Fruit fly (Drosophila melanogaster) whole organism, embryonic: ENCODE data around the gene CG10347.

Experiments used
- Abd-B ChIP-seq: fragments of 200-800 bp; sonication (Bioruptor generic); optimal IDR thresholded peaks from 2 replicates; lab custom pipeline; 2018; ENCODE audit warnings: missing biosample characterization, mild to moderate bottlenecking, missing genetic modification characterization, moderate library complexity
- BtbVII ChIP-seq: fragments of 200-800 bp; sonication (Bioruptor generic); optimal IDR thresholded peaks from 3 replicates; lab custom pipeline; 2017; ENCODE audit warnings: missing biosample characterization, mild to moderate bottlenecking, missing genetic modification characterization
- Bteb2 ChIP-seq: fragments of 200-800 bp; sonication (Bioruptor generic); optimal IDR thresholded peaks from 2 replicates; lab custom pipeline; 2016; ENCODE audit warnings: missing biosample characterization, missing genetic modification characterization
- CG12219 ChIP-seq: fragments of 200-800 bp; sonication (Bioruptor generic); optimal IDR thresholded peaks from 3 replicates; lab custom pipeline; 2018; ENCODE audit warnings: missing biosample characterization, mild to moderate bottlenecking, missing genetic modification characterization
- CG13424 ChIP-seq: fragments of 200-800 bp; sonication (Bioruptor generic); optimal IDR thresholded peaks from 2 replicates; lab custom pipeline; 2019; ENCODE audit warnings: missing biosample characterization, mild to moderate bottlenecking, missing genetic modification characterization, moderate library complexity
- CG14441 ChIP-seq: fragments of 200-800 bp; sonication (Bioruptor generic); IDR thresholded peaks from 2 replicates; pipeline ENCODE4 v1.3.6; 2022; ENCODE audit warnings: missing biosample characterization, missing genetic modification characterization
- CG3065 ChIP-seq: fragments of 200-800 bp; sonication (Bioruptor generic); optimal IDR thresholded peaks from 2 replicates; lab custom pipeline; 2016; ENCODE audit warnings: missing biosample characterization, missing genetic modification characterization
- CG34376 ChIP-seq: fragments of 200-800 bp; sonication (Bioruptor generic); optimal IDR thresholded peaks from 2 replicates; lab custom pipeline; 2018; ENCODE audit warnings: missing biosample characterization, mild to moderate bottlenecking, missing genetic modification characterization
- CG3995 ChIP-seq: fragments of 200-800 bp; sonication (Bioruptor generic); optimal IDR thresholded peaks from 3 replicates; lab custom pipeline; 2016; ENCODE audit warnings: missing biosample characterization, missing genetic modification characterization
- CG42726 ChIP-seq: fragments of 200-800 bp; sonication (Bioruptor generic); IDR thresholded peaks from 2 replicates; pipeline ENCODE4 v1.3.6; 2022; ENCODE audit warnings: missing biosample characterization, missing genetic modification characterization; ENCODE audit not compliant: partially characterized antibody
- CG6683 ChIP-seq: fragments of 200-800 bp; sonication (Bioruptor generic); optimal IDR thresholded peaks from 2 replicates; lab custom pipeline; 2017; ENCODE audit warnings: missing biosample characterization, mild to moderate bottlenecking, missing genetic modification characterization, missing genetic modification reagents
- CG7372 ChIP-seq: fragments of 200-800 bp; sonication (Bioruptor generic); IDR thresholded peaks from 2 replicates; pipeline ENCODE4 v1.3.6; 2022; ENCODE audit warnings: missing biosample characterization, missing genetic modification characterization
- CTCF ChIP-seq: fragments of 200-800 bp; sonication (Bioruptor generic); optimal IDR thresholded peaks from 2 replicates; lab custom pipeline; 2017; ENCODE audit warnings: missing biosample characterization, mild to moderate bottlenecking, missing genetic modification characterization, moderate library complexity
- CkIIα-i1 ChIP-seq: fragments of 200-800 bp; sonication (Bioruptor generic); IDR thresholded peaks from 2 replicates; pipeline ENCODE4 v1.3.6; 2022; ENCODE audit warnings: missing biosample characterization, missing genetic modification characterization
- Dip2 ChIP-seq: fragments of 200-800 bp; sonication (Bioruptor generic); IDR thresholded peaks from 2 replicates; pipeline ENCODE4 v1.3.6; 2022; ENCODE audit warnings: missing biosample characterization, missing genetic modification characterization
- Dll ChIP-seq: fragments of 200-800 bp; sonication (Bioruptor generic); IDR thresholded peaks from 4 replicates; pipeline ENCODE4 v1.3.6; 2022; ENCODE audit warnings: missing biosample characterization, missing genetic modification characterization; ENCODE audit not compliant: partially characterized antibody
- Doc2 ChIP-seq: fragments of 200-800 bp; sonication (Bioruptor generic); IDR thresholded peaks from 2 replicates; pipeline ENCODE4 v1.3.6; 2022; ENCODE audit warnings: missing biosample characterization, missing genetic modification characterization
- HLHmδ ChIP-seq: fragments of 200-800 bp; sonication (Bioruptor generic); optimal IDR thresholded peaks from 2 replicates; lab custom pipeline; 2018; ENCODE audit warnings: missing biosample characterization, mild to moderate bottlenecking, missing genetic modification characterization, moderate library complexity
- Hsf ChIP-seq: fragments of 200-800 bp; sonication (Bioruptor generic); optimal IDR thresholded peaks from 3 replicates; lab custom pipeline; 2016; ENCODE audit warnings: missing biosample characterization, missing genetic modification characterization
- Lhr ChIP-seq: fragments of 200-800 bp; sonication (Bioruptor generic); optimal IDR thresholded peaks from 3 replicates; lab custom pipeline; 2017; ENCODE audit warnings: mild to moderate bottlenecking, missing biosample characterization, missing genetic modification reagents, missing genetic modification characterization
- MBD-R2 ChIP-seq: fragments of 200-800 bp; sonication (Bioruptor generic); IDR thresholded peaks from 2 replicates; pipeline ENCODE4 v1.3.6; 2022; ENCODE audit warnings: missing biosample characterization, missing genetic modification characterization
- MTF-1 ChIP-seq: fragments of 200-800 bp; sonication (Bioruptor generic); optimal IDR thresholded peaks from 2 replicates; lab custom pipeline; 2018; ENCODE audit warnings: missing biosample characterization, mild to moderate bottlenecking, missing genetic modification characterization, borderline replicate concordance
- Med ChIP-seq: fragments of 200-800 bp; sonication (Bioruptor generic); peaks from one replicate; lab custom pipeline; 2016; ENCODE audit warnings: missing biosample characterization, missing genetic modification characterization, mild to moderate bottlenecking, inconsistent platforms, moderate library complexity
- Myb ChIP-seq: fragments of 200-800 bp; sonication (Bioruptor generic); optimal IDR thresholded peaks from 2 replicates; lab custom pipeline; 2016; ENCODE audit warnings: missing biosample characterization, missing genetic modification characterization
- NFAT ChIP-seq: fragments of 200-800 bp; sonication (Bioruptor generic); IDR thresholded peaks from 2 replicates; pipeline ENCODE4 v1.3.6; 2022; ENCODE audit warnings: missing biosample characterization, missing genetic modification characterization
- NfI ChIP-seq: fragments of 200-800 bp; sonication (Bioruptor generic); optimal IDR thresholded peaks from 3 replicates; lab custom pipeline; 2018; ENCODE audit warnings: missing biosample characterization, mild to moderate bottlenecking, missing genetic modification characterization, moderate library complexity
- Oaz ChIP-seq: fragments of 200-800 bp; sonication (Bioruptor generic); IDR thresholded peaks from 2 replicates; pipeline ENCODE4 v1.3.6; 2022; ENCODE audit warnings: missing biosample characterization, missing genetic modification characterization
- Oli ChIP-seq: fragments of 200-800 bp; sonication (Bioruptor generic); optimal IDR thresholded peaks from 2 replicates; lab custom pipeline; 2018; ENCODE audit warnings: missing biosample characterization, mild to moderate bottlenecking, missing genetic modification characterization, moderate library complexity
- Opbp ChIP-seq: fragments of 200-800 bp; sonication (Bioruptor generic); IDR thresholded peaks from 3 replicates; pipeline ENCODE4 v1.3.6; 2022; ENCODE audit warnings: missing biosample characterization, missing genetic modification characterization; ENCODE audit not compliant: partially characterized antibody
- Pdp1 ChIP-seq, 2 experiments: fragments of 200-800 bp; sonication (Bioruptor generic); optimal IDR thresholded peaks; 3 replicates each; lab custom pipeline; 2016; ENCODE audit warnings: missing biosample characterization in 2 of 2, missing genetic modification characterization in 2 of 2, mild to moderate bottlenecking in 1 of 2, moderate library complexity in 1 of 2
- Ravus ChIP-seq: fragments of 200-800 bp; sonication (Bioruptor generic); IDR thresholded peaks from 2 replicates; pipeline ENCODE4 v1.3.6; 2022; ENCODE audit warnings: missing biosample characterization, missing genetic modification characterization
- ap ChIP-seq: fragments of 200-800 bp; sonication (Bioruptor generic); IDR thresholded peaks from 2 replicates; pipeline ENCODE4 v1.3.6; 2022; ENCODE audit warnings: missing biosample characterization, missing genetic modification characterization
- bigmax ChIP-seq: fragments of 200-800 bp; sonication (Bioruptor generic); optimal IDR thresholded peaks from 2 replicates; lab custom pipeline; 2018; ENCODE audit warnings: missing biosample characterization, mild to moderate bottlenecking, missing genetic modification characterization
- danr ChIP-seq: fragments of 200-800 bp; sonication (Bioruptor generic); IDR thresholded peaks from 2 replicates; pipeline ENCODE4 v1.3.6; 2022; ENCODE audit warnings: missing biosample characterization, missing genetic modification characterization
- dmrt11E ChIP-seq: fragments of 200-800 bp; sonication (Bioruptor generic); optimal IDR thresholded peaks from 3 replicates; lab custom pipeline; 2018; ENCODE audit warnings: missing biosample characterization, mild to moderate bottlenecking, missing genetic modification characterization, moderate library complexity
- dpn ChIP-seq, 2 experiments: fragments of 200-800 bp; sonication (Bioruptor generic); optimal IDR thresholded peaks; 3 replicates each; lab custom pipeline; 2016; ENCODE audit warnings: missing biosample characterization in 2 of 2, missing genetic modification characterization in 2 of 2
- fd102C ChIP-seq: fragments of 200-800 bp; sonication (Bioruptor generic); optimal IDR thresholded peaks from 2 replicates; lab custom pipeline; 2018; ENCODE audit warnings: missing biosample characterization, mild to moderate bottlenecking, missing genetic modification characterization, moderate library complexity
- fd96Cb ChIP-seq: fragments of 200-800 bp; sonication (Bioruptor generic); optimal IDR thresholded peaks from 2 replicates; lab custom pipeline; 2018; ENCODE audit warnings: missing biosample characterization, mild to moderate bottlenecking, missing genetic modification characterization, moderate library complexity
- gsb ChIP-seq: fragments of 200-800 bp; sonication (Bioruptor generic); IDR thresholded peaks from 2 replicates; pipeline ENCODE4 v1.3.6; 2022; ENCODE audit warnings: missing biosample characterization, missing genetic modification characterization
- jumu ChIP-seq: fragments of 200-800 bp; sonication (Bioruptor generic); optimal IDR thresholded peaks from 3 replicates; lab custom pipeline; 2016; ENCODE audit warnings: missing biosample characterization, missing genetic modification characterization
- lilli ChIP-seq: fragments of 200-800 bp; sonication (Bioruptor generic); optimal IDR thresholded peaks from 3 replicates; lab custom pipeline; 2016; ENCODE audit warnings: missing biosample characterization, missing genetic modification characterization
- odd ChIP-seq: fragments of 200-800 bp; sonication (Bioruptor generic); optimal IDR thresholded peaks from 2 replicates; lab custom pipeline; 2017; ENCODE audit warnings: missing biosample characterization, mild to moderate bottlenecking, missing genetic modification characterization
- p53 ChIP-seq: fragments of 200-800 bp; sonication (Bioruptor generic); optimal IDR thresholded peaks from 2 replicates; lab custom pipeline; 2016; ENCODE audit warnings: missing biosample characterization, missing genetic modification characterization
- pan ChIP-seq, 4 experiments: fragments of >200 bp in 3 of 4; fragments of 200-800 bp in 1 of 4; sonication (Bioruptor generic) in 1 of 4; optimal IDR thresholded peaks in 3 of 4; IDR thresholded peaks in 1 of 4; 2 replicates each; pipeline versions ENCODE4 v1.3.6 to Lab custom; 2017 to 2022; ENCODE audit warnings: missing biosample characterization in 2 of 4, missing genetic modification characterization in 2 of 4, mixed read lengths in 1 of 4
- run ChIP-seq: fragments of 200-800 bp; sonication (Bioruptor generic); optimal IDR thresholded peaks from 3 replicates; lab custom pipeline; 2018; ENCODE audit warnings: missing biosample characterization, mild to moderate bottlenecking, missing genetic modification characterization
- sim ChIP-seq: fragments of 200-800 bp; sonication (Bioruptor generic); IDR thresholded peaks from 2 replicates; pipeline ENCODE4 v1.3.6; 2022; ENCODE audit warnings: missing biosample characterization, missing genetic modification characterization
- tap ChIP-seq: fragments of 200-800 bp; optimal IDR thresholded peaks from 3 replicates; lab custom pipeline; 2019; ENCODE audit warnings: missing biosample characterization, mild to moderate bottlenecking, missing genetic modification characterization, moderate library complexity
- tio ChIP-seq: fragments of 200-800 bp; sonication (Bioruptor generic); optimal IDR thresholded peaks from 2 replicates; lab custom pipeline; 2017; ENCODE audit warnings: missing biosample characterization, missing genetic modification characterization, inconsistent platforms
- usp ChIP-seq: fragments of >200 bp; optimal IDR thresholded peaks from 2 replicates; lab custom pipeline; 2017; ENCODE audit warnings: missing biosample characterization, missing genetic modification characterization
- wdn ChIP-seq: fragments of 200-800 bp; sonication (Bioruptor generic); IDR thresholded peaks from 2 replicates; pipeline ENCODE4 v1.3.6; 2022; ENCODE audit warnings: missing biosample characterization, missing genetic modification characterization
- z ChIP-seq: fragments of 200-800 bp; sonication (Bioruptor generic); IDR thresholded peaks from 3 replicates; pipeline ENCODE4 v1.3.6; 2022; ENCODE audit warnings: missing biosample characterization, missing genetic modification characterization
- zf30C ChIP-seq: fragments of 200-800 bp; sonication (Bioruptor generic); optimal IDR thresholded peaks from 3 replicates; lab custom pipeline; 2018; ENCODE audit warnings: missing biosample characterization, mild to moderate bottlenecking, missing genetic modification characterization

The CG10347 gene

dm6 chrX:11806196-11806595 is 48.5 kb downstream of the CG10347 start (continued):
- TF ChIP-seq jumu (GFP tag; lab: Kevin White, UChicago) (no peak), z (GFP tag; lab: Robert Waterston, UW) (0 out of 3 replicates have a peak, but pooled peaks have one; percentile 9), danr (no peak), NFAT (GFP tag; lab: Robert Waterston, UW) (no peak), Opbp (no peak), CTCF (GFP tag; lab: Kevin White, UChicago) (no peak), Med (peak; percentile 87), CG12219 (GFP tag; lab: Kevin White, UChicago) (no peak), Ravus (no peak), Abd-B (GFP tag; lab: Kevin White, UChicago) (no peak), BtbVII (GFP tag; lab: Kevin White, UChicago) (no peak), odd (GFP tag; lab: Kevin White, UChicago) (no peak), bigmax (GFP tag; lab: Kevin White, UChicago) (no peak), fd96Cb (tag; lab: Kevin White, UChicago) (no peak), dmrt11E (tag; lab: Kevin White, UChicago) (no peak), tio (GFP tag; lab: Kevin White, UChicago) (no peak), Oaz (GFP tag; lab: Robert Waterston, UW) (no peak), Pdp1 (GFP tag; optimal IDR thresholded peaks at IDR 0.05; lab: Kevin White, UChicago) (peak in 1 of 2 experiments; percentile 15), wdn (GFP tag; lab: Robert Waterston, UW) (no peak), MBD-R2 (no peak; the same call in 1 of the 2 replicates), CG7372 (GFP tag; lab: Robert Waterston, UW) (no peak), MTF-1 (no peak), Doc2 (no peak), CG6683 (GFP tag; lab: Kevin White, UChicago) (no peak), Oli (no peak), run (tag; lab: Kevin White, UChicago) (no peak), tap (tag; lab: Kevin White, UChicago) (no peak), Dip2 (GFP tag; lab: Robert Waterston, UW) (no peak), dpn (GFP tag; optimal IDR thresholded peaks at IDR 0.05; lab: Kevin White, UChicago) (peak in 1 of 2 experiments; percentile 8), Bteb2 (GFP tag; lab: Kevin White, UChicago) (no peak), usp (GFP tag; lab: Kevin White, UChicago) (no peak), CG3065 (GFP tag; lab: Kevin White, UChicago) (no peak), lilli (GFP tag; lab: Kevin White, UChicago) (peak; percentile 22), CG14441 (GFP tag; lab: Robert Waterston, UW) (no peak), CG42726 (GFP tag; lab: Robert Waterston, UW) (no peak), gsb (no peak), sim (no peak), Hsf (GFP tag; lab: Kevin White, UChicago) (no peak), CkIIα-i1 (GFP tag; lab: Robert Waterston, UW) (no peak), zf30C (peak; percentile 19), ap (GFP tag; lab: Robert Waterston, UW) (no peak), CG34376 (GFP tag; lab: Kevin White, UChicago) (peak; percentile 36), CG3995 (GFP tag; lab: Kevin White, UChicago) (no peak), p53 (GFP tag; lab: Kevin White, UChicago) (no peak), NfI (GFP tag; lab: Kevin White, UChicago) (peak; percentile 37), Dll (no peak), CG13424 (tag; lab: Kevin White, UChicago) (no peak), HLHmδ (GFP tag; lab: Kevin White, UChicago) (peak; percentile 33), Myb (GFP tag; lab: Kevin White, UChicago) (peak; percentile 89), Lhr (GFP tag; lab: Kevin White, UChicago) (peak; percentile 8), pan (optimal IDR thresholded peaks at IDR 0.05; lab: Kevin White, UChicago) (no peak), pan (GFP tag; optimal IDR thresholded peaks at IDR 0.05 in 1 of 2, IDR thresholded peaks at IDR 0.05 in 1 of 2) (peak in 1 of 2 experiments; percentile 15), fd102C (GFP tag; lab: Kevin White, UChicago) (no peak)
